Worm (Caenorhabditis elegans): ENCODE data around the gene dmd-10.

ce11 chrV:13249436-13249835, 13.0 kb upstream of the dmd-10 start, which contains the start of gene odr-3:
- TF ChIP-seq ama-1 (optimal IDR thresholded peaks at IDR 0.05), result no peak
- no peak for TF ChIP-seq ama-1 (GFP tag; optimal IDR thresholded peaks at IDR 0.05)
- no peak for TF ChIP-seq F57C9.4 (tag; optimal IDR thresholded peaks at IDR 0.05)
- no peak for TF ChIP-seq repo-1 (tag; optimal IDR thresholded peaks at IDR 0.05)
- TF ChIP-seq snpc-3.4 (tag; optimal IDR thresholded peaks at IDR 0.05), result no peak
- no peak for TF ChIP-seq snpc-4 (GFP tag; optimal IDR thresholded peaks at IDR 0.05)
- no peak for TF ChIP-seq snpc-4 (tag; optimal IDR thresholded peaks at IDR 0.05)
- TF ChIP-seq madf-6 (GFP tag; IDR thresholded peaks at IDR 0.05), result no peak
- no peak for TF ChIP-seq egrh-3 (GFP tag; IDR thresholded peaks at IDR 0.05)
- TF ChIP-seq ztf-22 (GFP tag; optimal IDR thresholded peaks at IDR 0.05), result no peak
- no peak for TF ChIP-seq ztf-6 (GFP tag; IDR thresholded peaks at IDR 0.05)
- TF ChIP-seq F55B11.4 (tag; optimal IDR thresholded peaks at IDR 0.05; ENCODE audit: borderline replicate concordance, insufficient read depth), result no peak
- no peak for TF ChIP-seq aptf-2 (GFP tag; conservative IDR thresholded peaks at IDR 0.05)
